Fruit fly (Drosophila melanogaster): ENCODE results near the gene CG43083.

The CG43083 gene

dm6 chr3L:15661567-15661966 is 13.2 kb downstream of the CG43083 start, which contains the start of gene CG43082:
Gene CG43082, plus strand, starts transcription at chr3L:15661867.
- no peak for TF ChIP-seq Blimp-1 (GFP tag; optimal IDR thresholded peaks at IDR 0.05)
- no peak for TF ChIP-seq CG10669 (GFP tag; optimal IDR thresholded peaks at IDR 0.05)
- no peak for TF ChIP-seq CG11294 (GFP tag; IDR thresholded peaks at IDR 0.05)
- TF ChIP-seq CG31627 (GFP tag; optimal IDR thresholded peaks at IDR 0.05), result no peak
- no peak for TF ChIP-seq dsx (GFP tag; optimal IDR thresholded peaks at IDR 0.05; ENCODE audit: poor library complexity, severe bottlenecking)
- no peak for TF ChIP-seq Ets96B (tag; optimal IDR thresholded peaks at IDR 0.05)
- TF ChIP-seq Lpt (GFP tag; optimal IDR thresholded peaks at IDR 0.05), result no peak
- no peak for TF ChIP-seq ss (GFP tag; optimal IDR thresholded peaks at IDR 0.05)
- no peak for TF ChIP-seq Smox (GFP tag; optimal IDR thresholded peaks at IDR 0.05)
- no peak for TF ChIP-seq salr (GFP tag; optimal IDR thresholded peaks at IDR 0.05)
- no peak for TF ChIP-seq CG11762 (GFP tag; optimal IDR thresholded peaks at IDR 0.05; ENCODE audit: insufficient read depth)
- no peak for TF ChIP-seq CG15336 (GFP tag; IDR thresholded peaks at IDR 0.05)
- no peak for TF ChIP-seq Sox14 (GFP tag; optimal IDR thresholded peaks at IDR 0.05)
- no peak for TF ChIP-seq vri (GFP tag; optimal IDR thresholded peaks at IDR 0.05)
- no peak for TF ChIP-seq CG8119 (GFP tag; IDR thresholded peaks at IDR 0.05)
- no peak for TF ChIP-seq CG32006 (GFP tag; optimal IDR thresholded peaks at IDR 0.05)

dm6 chr3L:15662510-15662909 is 14.1 kb downstream of the CG43083 start:
- TF ChIP-seq CG6792 (GFP tag; optimal IDR thresholded peaks at IDR 0.05) (no peak), salr (GFP tag; optimal IDR thresholded peaks at IDR 0.05) (no peak), Sox15 (GFP tag; optimal IDR thresholded peaks at IDR 0.05) (no peak), CG34406 (GFP tag; optimal IDR thresholded peaks at IDR 0.05) (no peak), vri (GFP tag; optimal IDR thresholded peaks at IDR 0.05) (no peak), Eip78C (GFP tag) (no peak)

dm6 chr3L:15664199-15664794 is 15.9 kb downstream of the CG43083 start:
- TF ChIP-seq CG3919 (GFP tag; optimal IDR thresholded peaks at IDR 0.05), result no peak
- TF ChIP-seq CG4318 (GFP tag; optimal IDR thresholded peaks at IDR 0.05), result no peak
- TF ChIP-seq dac (GFP tag; optimal IDR thresholded peaks at IDR 0.05), result no peak
- TF ChIP-seq Hr4 (GFP tag; optimal IDR thresholded peaks at IDR 0.05), result no peak
- TF ChIP-seq CG34406 (GFP tag; optimal IDR thresholded peaks at IDR 0.05), result no peak
- no peak for TF ChIP-seq Gug (GFP tag; IDR thresholded peaks at IDR 0.05)
- TF ChIP-seq Hr38 (GFP tag; optimal IDR thresholded peaks at IDR 0.05), result no peak
- TF ChIP-seq CG32006 (GFP tag; optimal IDR thresholded peaks at IDR 0.05), result no peak
- no peak for TF ChIP-seq CG11902 (GFP tag; optimal IDR thresholded peaks at IDR 0.05)
- no peak for TF ChIP-seq esn (GFP tag; optimal IDR thresholded peaks at IDR 0.05)
- TF ChIP-seq Blimp-1 (GFP tag; optimal IDR thresholded peaks at IDR 0.05), result no peak
- no peak for TF ChIP-seq CG8119 (GFP tag; IDR thresholded peaks at IDR 0.05)
- no peak for TF ChIP-seq Eip78C (GFP tag)
- TF ChIP-seq lz (GFP tag; optimal IDR thresholded peaks at IDR 0.05), result no peak
- TF ChIP-seq CG6854 (GFP tag; optimal IDR thresholded peaks at IDR 0.05), result no peak
- no peak for TF ChIP-seq dsx (GFP tag; optimal IDR thresholded peaks at IDR 0.05; ENCODE audit: poor library complexity, severe bottlenecking)
- TF ChIP-seq CG9139 (GFP tag; optimal IDR thresholded peaks at IDR 0.05), result no peak

- no peak for TF ChIP-seq acj6 (GFP tag; optimal IDR thresholded peaks at IDR 0.05)
- no peak for TF ChIP-seq CG6808 (GFP tag; optimal IDR thresholded peaks at IDR 0.05)
- no peak for TF ChIP-seq CG11902 (GFP tag; optimal IDR thresholded peaks at IDR 0.05)
Observed at dm6 chr3L:15665741-15666140, 17.4 kb downstream of the CG43083 start.

- TF ChIP-seq fd59A (GFP tag; optimal IDR thresholded peaks at IDR 0.05) (no peak), CG4318 (GFP tag; optimal IDR thresholded peaks at IDR 0.05) (no peak), CG6808 (GFP tag; optimal IDR thresholded peaks at IDR 0.05) (no peak), CG3032 (tag; optimal IDR thresholded peaks at IDR 0.05) (no peak), CG11902 (GFP tag; optimal IDR thresholded peaks at IDR 0.05) (no peak), CG15336 (GFP tag; IDR thresholded peaks at IDR 0.05) (no peak), spab (GFP tag; optimal IDR thresholded peaks at IDR 0.05) (no peak), Eip75B (GFP tag; optimal IDR thresholded peaks at IDR 0.05) (no peak), Lpt (GFP tag; optimal IDR thresholded peaks at IDR 0.05) (no peak), CG7368 (GFP tag; optimal IDR thresholded peaks at IDR 0.05) (no peak), CG32006 (GFP tag; optimal IDR thresholded peaks at IDR 0.05) (no peak), eg (GFP tag; IDR thresholded peaks at IDR 0.05) (no peak), dac (GFP tag; optimal IDR thresholded peaks at IDR 0.05) (no peak), CG8319 (GFP tag; optimal IDR thresholded peaks at IDR 0.05) (no peak), Hr4 (GFP tag; optimal IDR thresholded peaks at IDR 0.05) (no peak), CG6854 (GFP tag; optimal IDR thresholded peaks at IDR 0.05) (no peak), CG34406 (GFP tag; optimal IDR thresholded peaks at IDR 0.05) (no peak), CG31627 (GFP tag; optimal IDR thresholded peaks at IDR 0.05) (no peak)
Observed at dm6 chr3L:15669939-15670338, 21.6 kb downstream of the CG43083 start.
